Comparison of ENCODE assay signal across 3 worm cellular contexts in the genomic region with DNA sequence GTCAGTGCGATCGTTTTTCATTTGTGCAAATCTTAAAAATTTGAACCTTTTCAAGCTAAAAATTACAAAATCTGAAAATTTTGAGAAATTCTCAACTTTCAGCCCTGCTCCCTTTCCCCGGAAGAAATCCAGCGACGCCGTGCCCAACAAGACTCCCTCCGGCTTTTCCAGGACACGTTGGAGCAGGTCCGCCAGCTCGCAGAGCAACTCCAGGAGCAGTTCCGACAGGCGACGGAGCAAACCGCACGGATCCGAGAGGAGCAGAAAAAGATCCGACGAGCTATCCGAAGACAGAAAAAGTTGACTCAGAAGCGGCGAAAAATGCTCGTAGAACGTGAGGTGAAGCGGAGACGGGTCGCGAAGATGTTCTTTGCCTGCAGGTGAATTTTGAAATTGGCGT.
TF ChIP-seq lines count a peak whose summit lies in the region.

No protein-coding gene starts in this region.

TF ChIP-seq in whole organism, L4 larva, 104 proteins besides CTCF, POLR2A, EP300 and RAD21:
- no peak for TF ChIP-seq lsy-2 (tag; optimal IDR thresholded peaks at IDR 0.05; lab: Kevin White, UChicago)
- TF ChIP-seq hlh-30 (tag; optimal IDR thresholded peaks at IDR 0.05; lab: Kevin White, UChicago; ENCODE audit: insufficient read depth): no peak
- no peak for TF ChIP-seq ceh-44 (GFP tag; IDR thresholded peaks at IDR 0.05; lab: Robert Waterston, UW)
- peak; percentile 93 for TF ChIP-seq set-16 (GFP tag; IDR thresholded peaks at IDR 0.05; lab: Robert Waterston, UW)
TF ChIP-seq in whole organism, L4 larva: peak in this region for 1.

TF ChIP-seq in whole organism, midembryonic, 9 proteins besides CTCF, POLR2A, EP300 and RAD21:
- TF ChIP-seq ztf-29 (GFP tag; IDR thresholded peaks at IDR 0.05; lab: Robert Waterston, UW) (no peak), tab-1 (GFP tag; IDR thresholded peaks at IDR 0.05; lab: Robert Waterston, UW) (0 out of 2 replicates have a peak, but pooled peaks have one; percentile 23)

TF ChIP-seq in whole organism, young adult, 124 proteins besides CTCF, POLR2A, EP300 and RAD21:
- peak; percentile 89 for TF ChIP-seq zfh-2 (GFP tag; conservative IDR thresholded peaks at IDR 0.05; lab: Robert Waterston, UW)
- no peak for TF ChIP-seq mcd-1 (GFP tag; IDR thresholded peaks at IDR 0.05; lab: Robert Waterston, UW)
- no peak for TF ChIP-seq hrde-1 (tag; optimal IDR thresholded peaks at IDR 0.05; lab: Kevin White, UChicago; ENCODE audit: borderline replicate concordance)
- TF ChIP-seq T07F8.4 (tag; optimal IDR thresholded peaks at IDR 0.05; lab: Kevin White, UChicago): no peak
- no peak for TF ChIP-seq mel-28 (tag; optimal IDR thresholded peaks at IDR 0.05; lab: Kevin White, UChicago; ENCODE audit: borderline replicate concordance)
- no peak for TF ChIP-seq athp-1 (tag; optimal IDR thresholded peaks at IDR 0.05; lab: Kevin White, UChicago)
- no peak for TF ChIP-seq fkh-3 (tag; optimal IDR thresholded peaks at IDR 0.05; lab: Kevin White, UChicago)
- TF ChIP-seq die-1 (tag; optimal IDR thresholded peaks at IDR 0.05; lab: Kevin White, UChicago): no peak
- TF ChIP-seq F49E8.2 (tag; optimal IDR thresholded peaks at IDR 0.05; lab: Kevin White, UChicago; ENCODE audit: insufficient read depth): no peak
- no peak for TF ChIP-seq F10E7.11 (tag; optimal IDR thresholded peaks at IDR 0.05; lab: Kevin White, UChicago)
- no peak for TF ChIP-seq ceh-100 (GFP tag; IDR thresholded peaks at IDR 0.05; lab: Robert Waterston, UW)
- TF ChIP-seq egrh-3 (GFP tag; IDR thresholded peaks at IDR 0.05; lab: Robert Waterston, UW): peak; percentile 79; the same call in 1 of the 2 replicates
- TF ChIP-seq nhr-179 (tag; optimal IDR thresholded peaks at IDR 0.05; lab: Kevin White, UChicago): no peak
- TF ChIP-seq ceh-58 (GFP tag; IDR thresholded peaks at IDR 0.05; lab: Robert Waterston, UW): no peak
